Worm (Caenorhabditis elegans) whole organism, L2 larva: ENCODE results near the gene C33G8.2.

ENCODE experiments used
- C34F6.9 ChIP-seq: fragments of 150-350 bp; optimal IDR thresholded peaks from 2 replicates; lab custom pipeline; 2014; ENCODE audit warnings: missing biosample characterization, missing genetic modification characterization
- F13H6.1 ChIP-seq: sonication (generic microtip); optimal IDR thresholded peaks from 2 replicates; lab custom pipeline; 2016; ENCODE audit warnings: missing genetic modification characterization, missing compliant biosample characterization
- R02D3.7 ChIP-seq: fragments of 150-350 bp; optimal IDR thresholded peaks from 2 replicates; lab custom pipeline; 2014; ENCODE audit warnings: missing biosample characterization, missing genetic modification characterization
- Y55F3AM.14 ChIP-seq: fragments of 200-800 bp; sonication (Bioruptor generic); optimal IDR thresholded peaks from 2 replicates; lab custom pipeline; 2018; ENCODE audit warnings: mild to moderate bottlenecking, missing genetic modification characterization, missing compliant biosample characterization
- alr-1 ChIP-seq: fragments of 150-350 bp; optimal IDR thresholded peaks from 2 replicates; lab custom pipeline; 2014; ENCODE audit warnings: missing biosample characterization, missing genetic modification characterization
- aly-2 ChIP-seq: fragments of 150-350 bp; optimal IDR thresholded peaks from 2 replicates; lab custom pipeline; 2014; ENCODE audit warnings: missing biosample characterization, missing genetic modification characterization
- blmp-1 ChIP-seq: sonication (generic microtip); optimal IDR thresholded peaks from 2 replicates; lab custom pipeline; 2017; ENCODE audit warnings: missing genetic modification characterization, mild to moderate bottlenecking, missing compliant biosample characterization, antibody characterized with exemption, moderate library complexity; ENCODE audit not compliant: insufficient read depth
- ceh-16 ChIP-seq: fragments of 150-350 bp; optimal IDR thresholded peaks from 2 replicates; lab custom pipeline; 2014; ENCODE audit warnings: missing biosample characterization, missing genetic modification characterization
- ceh-82 ChIP-seq: fragments of 150-350 bp; optimal IDR thresholded peaks from 2 replicates; lab custom pipeline; 2014; ENCODE audit warnings: missing biosample characterization, missing genetic modification characterization
- crh-2 ChIP-seq: sonication (generic microtip); optimal IDR thresholded peaks from 2 replicates; lab custom pipeline; 2017; ENCODE audit warnings: missing biosample characterization, missing genetic modification characterization
- dmd-4 ChIP-seq: sonication (generic microtip); optimal IDR thresholded peaks from 2 replicates; lab custom pipeline; 2017; ENCODE audit warnings: missing biosample characterization, missing genetic modification characterization
- egl-27 ChIP-seq: sonication (generic microtip); optimal IDR thresholded peaks from 3 replicates; lab custom pipeline; 2017; ENCODE audit warnings: missing biosample characterization, missing genetic modification reagents, missing genetic modification characterization
- elt-1 ChIP-seq: fragments of 150-350 bp; optimal IDR thresholded peaks from 2 replicates; lab custom pipeline; 2014; ENCODE audit warnings: missing biosample characterization, missing genetic modification characterization
- fos-1 ChIP-seq: fragments of 150-350 bp; optimal IDR thresholded peaks from 2 replicates; lab custom pipeline; 2014; ENCODE audit warnings: missing biosample characterization, missing genetic modification characterization
- gmeb-1 ChIP-seq: fragments of 150-350 bp; optimal IDR thresholded peaks from 2 replicates; lab custom pipeline; 2014; ENCODE audit warnings: missing biosample characterization, missing genetic modification characterization
- lin-11 ChIP-seq: fragments of 150-350 bp; sonication (generic microtip); optimal IDR thresholded peaks from 2 replicates; lab custom pipeline; 2014; ENCODE audit warnings: missing biosample characterization, missing genetic modification characterization, inconsistent platforms, mixed read lengths
- lin-13 ChIP-seq: fragments of 150-350 bp; optimal IDR thresholded peaks from 2 replicates; lab custom pipeline; 2014; ENCODE audit warnings: missing biosample characterization, missing genetic modification reagents, missing genetic modification characterization
- lin-39 ChIP-seq: fragments of 150-350 bp; optimal IDR thresholded peaks from 2 replicates; lab custom pipeline; 2014; ENCODE audit warnings: missing biosample characterization, missing genetic modification reagents, missing genetic modification characterization
- mab-5 ChIP-seq: fragments of 150-350 bp; optimal IDR thresholded peaks from 2 replicates; lab custom pipeline; 2014; ENCODE audit warnings: missing biosample characterization, missing genetic modification characterization
- mbf-1 ChIP-seq: sonication (generic microtip); optimal IDR thresholded peaks from 2 replicates; lab custom pipeline; 2017; ENCODE audit warnings: missing biosample characterization, missing genetic modification characterization
- mdl-1 ChIP-seq, 2 experiments: fragments of 150-350 bp in 1 of 2; sonication (generic microtip) in 1 of 2; optimal IDR thresholded peaks; 2 replicates each; lab custom pipeline; 2017; ENCODE audit warnings: missing biosample characterization in 2 of 2, missing genetic modification characterization in 2 of 2
- nhr-10 ChIP-seq: sonication (generic microtip); optimal IDR thresholded peaks from 2 replicates; lab custom pipeline; 2017; ENCODE audit warnings: missing biosample characterization, missing genetic modification characterization
- nhr-11 ChIP-seq: fragments of 150-350 bp; optimal IDR thresholded peaks from 2 replicates; lab custom pipeline; 2014; ENCODE audit warnings: missing biosample characterization, missing genetic modification characterization
- nhr-21 ChIP-seq: fragments of 150-350 bp; optimal IDR thresholded peaks from 2 replicates; lab custom pipeline; 2014; ENCODE audit warnings: missing biosample characterization, missing genetic modification characterization
- nhr-23 ChIP-seq: fragments of 150-350 bp; optimal IDR thresholded peaks from 2 replicates; lab custom pipeline; 2014; ENCODE audit warnings: missing biosample characterization, missing genetic modification reagents, missing genetic modification characterization
- nhr-237 ChIP-seq: fragments of 150-350 bp; optimal IDR thresholded peaks from 2 replicates; lab custom pipeline; 2014; ENCODE audit warnings: missing biosample characterization, missing genetic modification characterization
- nhr-25 ChIP-seq: fragments of 150-350 bp; sonication (generic microtip); optimal IDR thresholded peaks from 3 replicates; lab custom pipeline; 2014; ENCODE audit warnings: missing biosample characterization, missing genetic modification characterization
- nhr-6 ChIP-seq: fragments of 150-350 bp; optimal IDR thresholded peaks from 2 replicates; lab custom pipeline; 2014; ENCODE audit warnings: missing biosample characterization, missing genetic modification characterization
- nhr-77 ChIP-seq: fragments of 150-350 bp; optimal IDR thresholded peaks from 2 replicates; lab custom pipeline; 2014; ENCODE audit warnings: missing biosample characterization, missing genetic modification characterization
- sem-4 ChIP-seq: fragments of 150-350 bp; optimal IDR thresholded peaks from 2 replicates; lab custom pipeline; 2014; ENCODE audit warnings: missing biosample characterization, missing genetic modification reagents, missing genetic modification characterization
- skn-1 ChIP-seq: sonication (generic microtip); optimal IDR thresholded peaks from 2 replicates; lab custom pipeline; 2017; ENCODE audit warnings: missing biosample characterization, missing genetic modification characterization
- sma-3 ChIP-seq: sonication (generic microtip); optimal IDR thresholded peaks from 2 replicates; lab custom pipeline; 2016; ENCODE audit warnings: missing genetic modification reagents, missing genetic modification characterization, missing compliant biosample characterization
- sma-9 ChIP-seq, 2 experiments: fragments of 150-350 bp in 1 of 2; sonication (generic microtip) in 1 of 2; optimal IDR thresholded peaks; 2 replicates each; lab custom pipeline; 2014 to 2016; ENCODE audit warnings: missing genetic modification characterization in 2 of 2, mild to moderate bottlenecking in 1 of 2, missing biosample characterization in 1 of 2, missing compliant biosample characterization in 1 of 2, missing genetic modification reagents in 1 of 2, moderate library complexity in 1 of 2
- snpc-4 ChIP-seq: fragments of 150-350 bp; optimal IDR thresholded peaks from 2 replicates; lab custom pipeline; 2014; ENCODE audit warnings: missing biosample characterization, missing genetic modification characterization
- unc-55 ChIP-seq: fragments of 150-350 bp; sonication (generic microtip); optimal IDR thresholded peaks from 3 replicates; lab custom pipeline; 2014; ENCODE audit warnings: missing biosample characterization, missing genetic modification reagents, missing genetic modification characterization
- unc-62 ChIP-seq: fragments of 150-350 bp; optimal IDR thresholded peaks from 2 replicates; lab custom pipeline; 2014; ENCODE audit warnings: missing biosample characterization, missing genetic modification reagents, missing genetic modification characterization
- zag-1 ChIP-seq: fragments of 150-350 bp; optimal IDR thresholded peaks from 2 replicates; lab custom pipeline; 2014; ENCODE audit warnings: missing biosample characterization, missing genetic modification characterization
- ztf-1 ChIP-seq: fragments of 200-800 bp; sonication (Bioruptor generic); conservative IDR thresholded peaks from 2 replicates; pipeline ENCODE4 v1.3.6; 2022; ENCODE audit warnings: missing genetic modification characterization, missing compliant biosample characterization
- ztf-11 ChIP-seq: sonication (generic microtip); optimal IDR thresholded peaks from 2 replicates; lab custom pipeline; 2017; ENCODE audit warnings: missing biosample characterization, missing genetic modification characterization
- ztf-4 ChIP-seq: fragments of 150-350 bp; optimal IDR thresholded peaks from 2 replicates; lab custom pipeline; 2014; ENCODE audit warnings: missing biosample characterization, missing genetic modification characterization

C33G8.2 gene

DNA sequence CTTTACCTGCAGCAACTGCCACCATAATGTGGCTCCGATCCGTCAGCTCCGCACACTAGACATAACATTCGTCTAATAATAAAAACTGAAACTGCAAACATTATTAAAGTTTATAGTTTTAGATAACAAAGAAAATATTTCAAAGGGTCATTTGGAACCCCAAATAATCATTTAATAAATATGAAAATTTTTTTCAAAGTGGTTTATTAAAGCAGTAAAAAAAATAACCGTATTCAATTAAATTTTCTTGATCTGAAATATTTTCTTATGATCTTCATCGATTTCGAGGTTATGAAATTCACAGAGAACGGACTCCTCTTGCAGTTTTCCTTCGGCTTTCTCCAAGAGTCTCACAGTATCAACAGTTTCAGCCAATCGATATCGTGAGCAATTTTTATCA is 23.6 kb upstream of the C33G8.2 start, which contains the start of gene nhr-163:
TSS of gene nhr-163 (minus strand) at position 101 of the 400 bp plus-strand sequence.
- TF ChIP-seq crh-2 (tag; lab: Kevin White, UChicago) (no peak), nhr-77 (no peak), mab-5 (tag; lab: Kevin White, UChicago) (no peak), sma-9 (GFP tag; optimal IDR thresholded peaks at IDR 0.05; lab: Kevin White, UChicago) (no peak), sma-9 (tag; optimal IDR thresholded peaks at IDR 0.05; lab: Kevin White, UChicago) (no peak), gmeb-1 (tag; lab: Kevin White, UChicago) (no peak), egl-27 (tag; lab: Kevin White, UChicago) (no peak), R02D3.7 (tag; lab: Kevin White, UChicago) (no peak), fos-1 (tag; lab: Kevin White, UChicago) (no peak), mdl-1 (tag; optimal IDR thresholded peaks at IDR 0.05; lab: Kevin White, UChicago) (no peak), sma-3 (GFP tag; lab: Kevin White, UChicago) (no peak), sem-4 (no peak), zag-1 (tag; lab: Kevin White, UChicago) (no peak)

DNA sequence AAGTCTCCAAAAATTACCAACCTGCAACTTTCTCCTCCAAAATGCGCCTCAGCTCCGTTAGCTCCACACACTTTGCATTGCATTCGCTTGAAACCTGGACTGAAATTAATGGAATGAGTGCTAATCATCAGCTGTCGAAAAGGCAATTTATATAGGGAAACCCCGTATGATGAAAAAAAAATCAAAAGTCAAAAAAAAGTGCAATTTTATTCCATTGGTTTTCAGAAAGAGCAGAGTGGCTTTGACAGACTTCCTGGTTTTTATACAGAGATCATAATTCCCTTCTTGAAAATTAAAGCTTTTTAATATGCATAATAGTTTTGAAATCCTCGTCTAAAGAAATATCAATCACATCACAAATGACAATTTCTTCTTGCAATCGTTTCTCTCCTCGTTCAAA is 21.9 kb upstream of the C33G8.2 start, which contains the start of gene nhr-139:
TSS of gene nhr-139 (minus strand) at position 101 of the 400 bp plus-strand sequence.
- TF ChIP-seq ztf-1 (GFP tag; lab: Robert Waterston, UW), result no peak
- TF ChIP-seq elt-1 (tag; lab: Kevin White, UChicago), result no peak
- no peak for TF ChIP-seq snpc-4
- TF ChIP-seq ceh-82, result no peak
- TF ChIP-seq zag-1 (tag; lab: Kevin White, UChicago), result no peak
- TF ChIP-seq lin-11, result no peak
- no peak for TF ChIP-seq egl-27 (tag; lab: Kevin White, UChicago)
- TF ChIP-seq, all 48 proteins: peak for 0

DNA sequence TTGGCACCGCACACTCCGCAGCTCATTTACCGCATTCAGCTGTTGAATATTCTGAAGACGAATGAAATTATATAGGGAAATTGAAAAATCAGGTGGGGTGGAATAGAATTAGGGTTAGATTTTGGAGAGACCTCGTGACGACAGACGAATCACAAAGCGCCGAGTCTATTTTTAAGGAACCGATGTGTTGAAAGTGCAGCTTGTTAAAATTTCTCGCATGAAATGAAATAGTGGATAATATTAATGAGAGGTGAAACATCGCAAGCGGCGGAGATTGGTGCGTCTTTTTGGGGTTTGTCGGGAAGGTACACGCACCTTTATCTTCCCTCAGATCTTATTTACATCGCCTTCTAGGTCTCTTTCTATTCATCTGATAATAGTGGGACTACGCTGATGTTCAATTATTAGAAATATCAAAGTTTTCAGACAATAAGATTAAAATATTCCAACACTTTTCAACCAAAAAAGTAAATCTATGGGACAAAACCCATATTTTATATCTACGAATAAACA is 19.9 kb upstream of the C33G8.2 start, which contains the start of gene nhr-140:
TSS of gene nhr-140 (minus strand) at position 51 of the 513 bp plus-strand sequence.
- TF ChIP-seq lin-39 (tag; lab: Kevin White, UChicago), result no peak
- TF ChIP-seq sem-4, result no peak
- no peak for TF ChIP-seq nhr-23 (tag; lab: Kevin White, UChicago)
- no peak for TF ChIP-seq lin-13 (GFP tag; lab: Kevin White, UChicago)
- TF ChIP-seq nhr-10, result no peak
- TF ChIP-seq gmeb-1 (tag; lab: Kevin White, UChicago), result no peak
- no peak for TF ChIP-seq F13H6.1
- no peak for TF ChIP-seq Y55F3AM.14 (GFP tag; lab: Kevin White, UChicago)
- TF ChIP-seq skn-1, result no peak
- no peak for TF ChIP-seq C34F6.9 (tag; lab: Kevin White, UChicago)
- TF ChIP-seq nhr-25 (tag; lab: Kevin White, UChicago), result no peak
- TF ChIP-seq sma-3 (GFP tag; lab: Kevin White, UChicago), result no peak
- no peak for TF ChIP-seq ztf-11
- TF ChIP-seq ztf-4, result no peak
- no peak for TF ChIP-seq nhr-6 (tag; lab: Kevin White, UChicago)
- no peak for TF ChIP-seq unc-62 (GFP tag; lab: Kevin White, UChicago)
- no peak for TF ChIP-seq crh-2 (tag; lab: Kevin White, UChicago)
- TF ChIP-seq blmp-1 (tag; lab: Kevin White, UChicago), result no peak

DNA sequence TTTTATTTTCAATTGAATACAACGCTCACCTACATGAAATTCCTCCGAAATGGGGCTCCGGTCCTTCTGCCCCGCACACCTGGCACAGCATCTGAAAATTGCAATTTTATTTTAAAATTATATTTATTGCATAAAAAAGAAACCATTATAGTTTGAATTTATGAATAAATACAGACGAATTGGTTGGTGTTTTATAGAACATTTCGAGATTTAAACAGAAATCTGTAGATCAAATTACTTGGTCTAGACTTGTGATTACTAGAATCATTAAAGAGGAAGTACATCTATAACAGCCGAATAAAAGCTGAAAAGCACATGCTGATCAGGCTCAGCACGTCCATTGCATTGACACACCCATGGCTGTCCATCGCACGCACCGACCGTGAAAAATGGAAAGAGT is 17.8 kb upstream of the C33G8.2 start, which contains the start of gene nhr-162:
TSS of gene nhr-162 (minus strand) at position 101 of the 400 bp plus-strand sequence.
- TF ChIP-seq aly-2 (tag; lab: Kevin White, UChicago) (no peak), sma-3 (GFP tag; lab: Kevin White, UChicago) (no peak), mdl-1 (tag; optimal IDR thresholded peaks at IDR 0.05; lab: Kevin White, UChicago) (no peak), unc-55 (no peak), alr-1 (tag; lab: Kevin White, UChicago) (no peak), nhr-11 (tag; lab: Kevin White, UChicago) (no peak), ceh-16 (tag; lab: Kevin White, UChicago) (no peak), Y55F3AM.14 (GFP tag; lab: Kevin White, UChicago) (no peak), R02D3.7 (tag; lab: Kevin White, UChicago) (no peak), ztf-4 (no peak), lin-39 (tag; lab: Kevin White, UChicago) (no peak), ceh-82 (no peak), gmeb-1 (tag; lab: Kevin White, UChicago) (no peak), lin-11 (no peak), dmd-4 (tag; lab: Kevin White, UChicago) (no peak), nhr-6 (tag; lab: Kevin White, UChicago) (no peak), nhr-21 (tag; lab: Kevin White, UChicago) (no peak), nhr-237 (no peak), F13H6.1 (no peak), mbf-1 (no peak)
